Worm (Caenorhabditis elegans): ENCODE results near the gene puf-5.

The puf-5 gene

DNA sequence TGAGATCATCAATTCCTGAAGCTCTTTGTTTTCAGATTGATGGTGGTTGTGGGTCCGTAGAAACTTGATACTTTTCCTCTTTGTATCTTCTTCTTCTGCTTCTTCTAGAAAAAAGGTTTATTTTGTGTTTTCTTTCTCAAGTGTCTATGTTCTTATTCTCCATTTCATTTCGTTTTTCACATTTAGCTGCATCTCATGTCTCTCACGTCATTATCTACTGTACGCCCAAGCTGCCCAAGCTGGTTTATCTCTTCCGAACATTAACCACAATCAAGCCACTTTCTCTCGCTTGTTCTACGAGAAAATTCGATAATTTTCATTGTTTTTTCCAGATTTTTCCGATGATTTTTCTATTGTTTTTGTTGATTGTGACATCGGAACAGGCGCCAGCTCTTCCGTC lies 23.9 kb downstream of the puf-5 start, which contains the start of gene F28C6.5 (continued):
- TF ChIP-seq lin-15B (tag; optimal IDR thresholded peaks at IDR 0.05) (no peak), hlh-11 (tag; optimal IDR thresholded peaks at IDR 0.05) (no peak), rbr-2 (tag; optimal IDR thresholded peaks at IDR 0.05) (no peak)

- no peak for TF ChIP-seq saeg-2 (GFP tag; IDR thresholded peaks at IDR 0.05)
- peak; percentile 30 for TF ChIP-seq aha-1 (tag)
These were observed 24.8 kb downstream of the puf-5 start, which contains the start of gene pigg-1 for ce11 chrII:8600165-8600564. pigg-1 (minus strand) TSS chrII:8600265.

- TF ChIP-seq nhr-10 (tag; optimal IDR thresholded peaks at IDR 0.05) (no peak), F44E2.7 (GFP tag; IDR thresholded peaks at IDR 0.05) (no peak), spr-3 (GFP tag; optimal IDR thresholded peaks at IDR 0.05) (no peak), madf-5 (GFP tag; IDR thresholded peaks at IDR 0.05) (no peak), zip-2 (tag; optimal IDR thresholded peaks at IDR 0.05) (no peak), zag-1 (tag; optimal IDR thresholded peaks at IDR 0.05) (no peak), aly-2 (tag; optimal IDR thresholded peaks at IDR 0.05) (no peak), ces-1 (GFP tag; optimal IDR thresholded peaks at IDR 0.05) (no peak), R02D3.7 (tag; optimal IDR thresholded peaks at IDR 0.05) (no peak), daf-8 (GFP tag; IDR thresholded peaks at IDR 0.05) (no peak), lin-13 (GFP tag; optimal IDR thresholded peaks at IDR 0.05) (no peak), ztf-7 (tag; optimal IDR thresholded peaks at IDR 0.05) (no peak), nhr-25 (tag; optimal IDR thresholded peaks at IDR 0.05; ENCODE audit: borderline replicate concordance, insufficient read depth) (no peak), nhr-111 (GFP tag; optimal IDR thresholded peaks at IDR 0.05) (no peak), aha-1 (tag) (peak; percentile 61), F49E8.2 (tag; optimal IDR thresholded peaks at IDR 0.05; ENCODE audit: borderline replicate concordance) (no peak), nhr-76 (tag; optimal IDR thresholded peaks at IDR 0.05) (no peak), daf-12 (tag; optimal IDR thresholded peaks at IDR 0.05) (no peak), nhr-11 (tag; optimal IDR thresholded peaks at IDR 0.05) (peak; percentile 23), ceh-62 (tag; optimal IDR thresholded peaks at IDR 0.05) (no peak), F26F4.8 (GFP tag; conservative IDR thresholded peaks at IDR 0.05) (no peak), lin-1 (GFP tag; IDR thresholded peaks at IDR 0.05) (no peak), Y5F2A.4 (GFP tag; optimal IDR thresholded peaks at IDR 0.05) (no peak), Y48G9A.11 (GFP tag; IDR thresholded peaks at IDR 0.05) (no peak), daf-19 (GFP tag; conservative IDR thresholded peaks at IDR 0.05) (no peak), lir-3 (tag; optimal IDR thresholded peaks at IDR 0.05) (no peak), nhr-48 (tag; optimal IDR thresholded peaks at IDR 0.05) (no peak), Y75B8A.6 (GFP tag; IDR thresholded peaks at IDR 0.05) (no peak), nhr-28 (tag; optimal IDR thresholded peaks at IDR 0.05) (peak; percentile 78), nhr-102 (tag; optimal IDR thresholded peaks at IDR 0.05) (no peak), hlh-11 (tag; optimal IDR thresholded peaks at IDR 0.05) (peak; percentile 28), ztf-11 (tag; optimal IDR thresholded peaks at IDR 0.05) (no peak), saeg-2 (GFP tag; IDR thresholded peaks at IDR 0.05) (no peak), mep-1 (tag; optimal IDR thresholded peaks at IDR 0.05) (no peak), mdl-1 (tag; optimal IDR thresholded peaks at IDR 0.05) (no peak), jun-1 (tag; optimal IDR thresholded peaks at IDR 0.05) (no peak), mxl-3 (GFP tag; optimal IDR thresholded peaks at IDR 0.05) (no peak), zfp-3 (GFP tag; conservative IDR thresholded peaks at IDR 0.05) (no peak), ceh-44 (GFP tag; IDR thresholded peaks at IDR 0.05) (no peak), daf-16 (GFP tag; optimal IDR thresholded peaks at IDR 0.05) (no peak), daf-16 (tag; optimal IDR thresholded peaks at IDR 0.05) (no peak), dmd-6 (GFP tag; IDR thresholded peaks at IDR 0.05) (no peak), T26A8.4 (GFP tag; IDR thresholded peaks at IDR 0.05) (0 out of 2 replicates have a peak, but pooled peaks have one; percentile 11), pha-4 (GFP tag; IDR thresholded peaks at IDR 0.05) (no peak), pha-4 (tag; optimal IDR thresholded peaks at IDR 0.05) (no peak), pqm-1 (tag; optimal IDR thresholded peaks at IDR 0.05) (no peak)
These were observed 27.1 kb downstream of the puf-5 start, which contains the start of the genes cpf-1 and rpl-26 for ce11 chrII:8602337-8602944. cpf-1 (minus strand) TSS chrII:8602440. rpl-26 (plus strand) TSS chrII:8602785.

Data from whole organism, L4 larva.